Worm (Caenorhabditis elegans): ENCODE results near the gene clec-124.

The clec-124 gene

DNA sequence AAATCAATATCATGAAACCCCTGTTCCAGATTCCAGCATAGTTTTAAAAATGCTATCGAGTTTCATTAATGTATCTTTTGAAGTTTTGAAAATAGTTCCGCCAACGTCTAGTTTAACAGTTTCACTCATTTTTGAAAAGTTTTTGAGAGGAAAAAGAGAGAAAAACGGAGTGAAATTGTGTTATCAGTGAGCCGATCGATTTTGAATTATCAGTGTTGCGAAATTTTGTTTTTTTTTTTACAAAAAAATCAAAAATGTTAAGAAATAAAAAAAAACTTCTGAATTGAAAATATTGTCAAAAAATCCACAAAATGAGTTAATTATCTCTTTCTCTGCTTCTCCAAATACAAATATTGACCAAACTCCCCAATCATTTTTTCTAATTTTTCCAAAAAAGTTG is 26.8 kb upstream of the clec-124 start, which contains the start of gene ZC239.13:
ZC239.13 (minus strand) TSS at position 154 of the 400 bp plus-strand sequence.
- TF ChIP-seq elt-1 (tag; optimal IDR thresholded peaks at IDR 0.05; ENCODE audit: borderline replicate concordance, insufficient read depth) (no peak), ceh-43 (GFP tag; optimal IDR thresholded peaks at IDR 0.05) (no peak), M03D4.4 (tag; optimal IDR thresholded peaks at IDR 0.05) (no peak)

ce11 chrII:3224631-3225030 is 24.9 kb upstream of the clec-124 start, which contains the start of gene ZC239.15:
Gene ZC239.15, minus strand, starts transcription at chrII:3224731.
- TF ChIP-seq ham-2 (GFP tag; optimal IDR thresholded peaks at IDR 0.05) (no peak), ceh-43 (GFP tag; optimal IDR thresholded peaks at IDR 0.05) (no peak), snpc-4 (tag; optimal IDR thresholded peaks at IDR 0.05) (no peak), hlh-1 (tag; optimal IDR thresholded peaks at IDR 0.05) (no peak), sptf-1 (tag; optimal IDR thresholded peaks at IDR 0.05) (no peak), ceh-83 (GFP tag; optimal IDR thresholded peaks at IDR 0.05) (no peak)

- TF ChIP-seq bed-3 (GFP tag; optimal IDR thresholded peaks at IDR 0.05) = no peak
- TF ChIP-seq nhr-12 (tag; optimal IDR thresholded peaks at IDR 0.05) = no peak
- no peak for TF ChIP-seq nhr-76 (tag; optimal IDR thresholded peaks at IDR 0.05)
- no peak for TF ChIP-seq zip-8 (tag; optimal IDR thresholded peaks at IDR 0.05)
These were observed 24.3 kb upstream of the clec-124 start, which contains the start of gene ZC239.16 for ce11 chrII:3225200-3225599. Gene ZC239.16, minus strand, starts transcription at chrII:3225319.

DNA sequence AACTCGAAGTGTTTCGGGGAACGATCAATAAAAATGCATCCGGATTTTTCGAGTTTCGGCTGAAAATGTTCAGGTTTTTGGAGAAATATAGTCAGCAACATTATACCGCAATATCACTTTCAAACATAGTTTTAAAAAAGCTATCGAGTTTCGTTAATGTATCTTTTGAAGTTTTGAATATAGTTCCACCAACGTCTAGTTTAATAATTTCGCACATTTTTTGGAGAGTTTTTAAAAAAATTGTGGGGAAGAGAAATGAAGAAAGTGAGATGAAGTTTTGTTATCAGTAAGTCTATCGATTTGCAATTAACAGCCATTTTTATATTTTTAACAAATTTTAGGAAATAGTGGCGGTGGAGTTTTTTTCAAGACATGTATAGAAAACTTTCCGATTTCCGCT is 23.7 kb upstream of the clec-124 start, which contains the start of gene ZC239.17:
ZC239.17 (minus strand) TSS at position 101 of the 400 bp plus-strand sequence.
- TF ChIP-seq mep-1 (tag; optimal IDR thresholded peaks at IDR 0.05) = no peak
- TF ChIP-seq elt-3 (tag; optimal IDR thresholded peaks at IDR 0.05) = no peak
- TF ChIP-seq nhr-28 (tag; optimal IDR thresholded peaks at IDR 0.05) = no peak
- TF ChIP-seq ces-1 (GFP tag; optimal IDR thresholded peaks at IDR 0.05) = no peak
- TF ChIP-seq zip-8 (tag; optimal IDR thresholded peaks at IDR 0.05) = no peak
- no peak for TF ChIP-seq lin-13 (tag; optimal IDR thresholded peaks at IDR 0.05)
- no peak for TF ChIP-seq sem-2 (GFP tag; optimal IDR thresholded peaks at IDR 0.05)
- no peak for TF ChIP-seq ceh-43 (GFP tag; optimal IDR thresholded peaks at IDR 0.05)
- TF ChIP-seq ceh-39 (tag; optimal IDR thresholded peaks at IDR 0.05) = no peak
- no peak for TF ChIP-seq elt-1 (tag; optimal IDR thresholded peaks at IDR 0.05; ENCODE audit: borderline replicate concordance, insufficient read depth)
- TF ChIP-seq M03D4.4 (tag; optimal IDR thresholded peaks at IDR 0.05) = no peak

ce11 chrII:3230422-3230821 is 19.1 kb upstream of the clec-124 start, which contains the start of gene srh-297:
Gene srh-297, minus strand, starts transcription at chrII:3230522.
- TF ChIP-seq blmp-1 (tag; optimal IDR thresholded peaks at IDR 0.05) = no peak
- no peak for TF ChIP-seq pha-4 (tag; optimal IDR thresholded peaks at IDR 0.05)
- no peak for TF ChIP-seq ceh-43 (GFP tag; optimal IDR thresholded peaks at IDR 0.05)
- TF ChIP-seq lin-32 (GFP tag; optimal IDR thresholded peaks at IDR 0.05) = no peak
- no peak for TF ChIP-seq ceh-83 (GFP tag; optimal IDR thresholded peaks at IDR 0.05)
- no peak for TF ChIP-seq elt-3 (tag; optimal IDR thresholded peaks at IDR 0.05)
- no peak for TF ChIP-seq sem-2 (GFP tag; optimal IDR thresholded peaks at IDR 0.05)
- no peak for TF ChIP-seq snpc-4 (tag; optimal IDR thresholded peaks at IDR 0.05)
- no peak for TF ChIP-seq nhr-12 (tag; optimal IDR thresholded peaks at IDR 0.05)
- TF ChIP-seq unc-62 (GFP tag; optimal IDR thresholded peaks at IDR 0.05) = no peak
- no peak for TF ChIP-seq lsy-2 (tag; optimal IDR thresholded peaks at IDR 0.05)
- no peak for TF ChIP-seq mls-2 (tag; optimal IDR thresholded peaks at IDR 0.05)
- no peak for TF ChIP-seq ces-1 (GFP tag; optimal IDR thresholded peaks at IDR 0.05)
- TF ChIP-seq mab-5 (tag; optimal IDR thresholded peaks at IDR 0.05) = no peak
- TF ChIP-seq nhr-28 (tag; optimal IDR thresholded peaks at IDR 0.05) = no peak
- TF ChIP-seq M03D4.4 (tag; optimal IDR thresholded peaks at IDR 0.05) = no peak
- no peak for TF ChIP-seq flh-1 (GFP tag; optimal IDR thresholded peaks at IDR 0.05)
- TF ChIP-seq unc-120 (tag; optimal IDR thresholded peaks at IDR 0.05; ENCODE audit: poor library complexity, severe bottlenecking) = no peak
- no peak for TF ChIP-seq zip-8 (tag; optimal IDR thresholded peaks at IDR 0.05)
- no peak for TF ChIP-seq mep-1 (tag; optimal IDR thresholded peaks at IDR 0.05)

- no peak for TF ChIP-seq ham-2 (GFP tag; optimal IDR thresholded peaks at IDR 0.05)
- TF ChIP-seq ztf-11 (tag; optimal IDR thresholded peaks at IDR 0.05) = no peak
- no peak for TF ChIP-seq elt-1 (tag; optimal IDR thresholded peaks at IDR 0.05; ENCODE audit: borderline replicate concordance, insufficient read depth)
- no peak for TF ChIP-seq sem-2 (GFP tag; optimal IDR thresholded peaks at IDR 0.05)
- no peak for TF ChIP-seq unc-39 (tag; optimal IDR thresholded peaks at IDR 0.05)
- no peak for TF ChIP-seq nhr-237 (tag; optimal IDR thresholded peaks at IDR 0.05)
- no peak for TF ChIP-seq pha-4 (tag; optimal IDR thresholded peaks at IDR 0.05)
- no peak for TF ChIP-seq unc-62 (GFP tag; optimal IDR thresholded peaks at IDR 0.05)
- TF ChIP-seq lin-13 (tag; optimal IDR thresholded peaks at IDR 0.05) = no peak
- TF ChIP-seq zip-8 (tag; optimal IDR thresholded peaks at IDR 0.05) = no peak
- TF ChIP-seq ceh-39 (tag; optimal IDR thresholded peaks at IDR 0.05) = no peak
- no peak for TF ChIP-seq tbx-8 (GFP tag; optimal IDR thresholded peaks at IDR 0.05)
- TF ChIP-seq sptf-1 (tag; optimal IDR thresholded peaks at IDR 0.05) = no peak
- no peak for TF ChIP-seq unc-120 (tag; optimal IDR thresholded peaks at IDR 0.05; ENCODE audit: poor library complexity, severe bottlenecking)
- no peak for TF ChIP-seq mep-1 (tag; optimal IDR thresholded peaks at IDR 0.05)
These were observed 14.8 kb upstream of the clec-124 start, which contains the start of gene C17F4.8 for ce11 chrII:3234725-3235124. Gene C17F4.8, minus strand, starts transcription at chrII:3234825.

Measured in whole organism, mixed stage, embryonic.